Worm (Caenorhabditis elegans) whole organism, early embryonic: ENCODE results near the gene Y50E8A.11.

Experiments
- ama-1 ChIP-seq: fragments of 150-350 bp; optimal IDR thresholded peaks from 2 replicates; lab custom pipeline; 2014
- ceh-13 ChIP-seq: fragments of 200-800 bp; sonication (Bioruptor generic); optimal IDR thresholded peaks from 2 replicates; lab custom pipeline; 2018; ENCODE audit warnings: mild to moderate bottlenecking, missing genetic modification characterization, missing compliant biosample characterization
- sea-1 ChIP-seq: fragments of 200-800 bp; sonication (Bioruptor generic); conservative IDR thresholded peaks from 2 replicates; pipeline ENCODE4 v1.3.6; 2022; ENCODE audit warnings: missing genetic modification characterization, missing compliant biosample characterization
- tbx-11 ChIP-seq: fragments of 200-800 bp; sonication (Bioruptor generic); IDR thresholded peaks from 2 replicates; pipeline ENCODE4 v1.3.6; 2022; ENCODE audit warnings: missing genetic modification characterization, missing compliant biosample characterization

DNA sequence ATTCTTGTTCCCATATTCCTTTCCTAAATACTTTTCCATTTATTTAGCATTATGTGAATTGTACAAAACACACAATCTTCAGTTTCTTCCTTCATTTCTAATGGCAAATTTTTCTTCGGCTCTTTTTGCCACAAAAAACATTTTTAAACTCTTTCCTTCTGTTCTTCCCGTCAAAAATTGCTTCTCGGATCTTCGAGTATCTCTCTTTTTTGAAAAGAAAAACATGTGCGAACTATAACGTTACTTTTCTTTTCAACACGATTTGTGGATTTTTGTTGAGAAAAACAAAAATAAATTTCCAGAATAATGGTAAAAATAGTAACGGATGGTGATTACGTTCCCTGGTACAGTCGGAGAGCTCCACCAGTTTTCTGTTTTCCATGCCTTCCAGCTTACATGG lies 40.3 kb downstream of the Y50E8A.11 start, which contains the start of gene W06A7.2:
- no peak for TF ChIP-seq ama-1 (lab: Kevin White, UChicago)
- TF ChIP-seq ceh-13 (GFP tag; lab: Kevin White, UChicago), result no peak
- no peak for TF ChIP-seq sea-1
- no peak for TF ChIP-seq tbx-11 (GFP tag; lab: Robert Waterston, UW)
